Fruit fly (Drosophila melanogaster): ENCODE data around the gene wapl.

dm6 chrX:2106367-2106766, 52.4 kb downstream of the wapl start:
- TF ChIP-seq pan (optimal IDR thresholded peaks at IDR 0.05) (no peak), psq (optimal IDR thresholded peaks at IDR 0.05) (no peak), Dll (optimal IDR thresholded peaks at IDR 0.05) (no peak), usp (GFP tag; optimal IDR thresholded peaks at IDR 0.05) (no peak)

Measured in whole organism.